Fruit fly (Drosophila melanogaster): ENCODE data around the gene CG17110.

CG17110 gene

DNA sequence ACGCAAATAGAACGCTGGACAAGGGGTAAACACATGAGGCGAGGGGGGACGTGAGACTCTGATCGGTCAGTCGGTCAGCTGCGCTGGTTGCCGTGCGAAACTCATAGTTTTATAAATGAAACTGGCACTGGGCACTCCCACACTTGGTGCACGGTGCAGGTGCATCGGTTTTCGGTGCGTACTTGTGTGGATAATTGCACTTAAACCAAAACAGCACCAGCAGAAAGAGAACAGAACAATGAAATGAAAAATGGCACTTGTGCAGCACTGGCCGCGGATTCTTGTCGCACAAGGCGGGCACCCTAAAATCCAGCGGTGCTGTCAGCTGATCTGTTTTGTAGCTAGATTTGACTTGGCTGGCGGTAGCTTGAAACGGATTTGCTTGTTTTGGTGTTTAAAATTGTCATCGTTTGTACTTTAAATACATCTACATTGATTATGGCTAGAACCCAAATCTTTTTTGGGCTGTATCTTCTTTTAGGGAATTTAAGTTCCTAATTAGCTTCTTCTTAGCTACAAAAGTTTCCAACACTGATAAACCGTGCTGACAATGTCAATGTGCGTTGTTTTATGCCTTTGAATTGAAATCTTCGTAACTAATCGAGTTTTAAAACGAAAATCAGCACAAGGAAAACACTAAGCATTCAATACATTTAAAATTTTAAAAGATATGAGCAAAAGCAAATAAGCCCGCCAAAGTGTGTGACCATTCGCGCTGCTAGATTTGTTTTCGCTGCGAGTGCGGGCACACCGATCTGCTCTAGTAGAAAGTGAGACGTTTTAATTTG lies 26.4 kb downstream of the CG17110 start, which contains the start of the genes Rassf and CenB1A (continued):
- TF ChIP-seq CG5245 (GFP tag; optimal IDR thresholded peaks at IDR 0.05) (no peak), CG7745 (tag; optimal IDR thresholded peaks at IDR 0.05) (no peak), crp (GFP tag; optimal IDR thresholded peaks at IDR 0.05) (peak in 1 of 2 experiments; percentile 74), pan (optimal IDR thresholded peaks at IDR 0.05) (no peak), pan (GFP tag; optimal IDR thresholded peaks at IDR 0.05 in 1 of 2, IDR thresholded peaks at IDR 0.05 in 1 of 2) (peak in 1 of 2 experiments; percentile 30), nerfin-2 (GFP tag; IDR thresholded peaks at IDR 0.05; ENCODE audit: partially characterized antibody) (no peak), Adf1 (GFP tag; IDR thresholded peaks at IDR 0.05) (peak; percentile 34; the same call in 1 of the 2 replicates), danr (GFP tag; IDR thresholded peaks at IDR 0.05) (no peak), CG11560 (tag; IDR thresholded peaks at IDR 0.05) (no peak), CG17385 (GFP tag; optimal IDR thresholded peaks at IDR 0.05) (peak; percentile 64), twi (tag; optimal IDR thresholded peaks at IDR 0.05) (no peak), pb (GFP tag; optimal IDR thresholded peaks at IDR 0.05) (peak; percentile 40), gcm2 (GFP tag; optimal IDR thresholded peaks at IDR 0.05) (no peak), CG4854 (GFP tag; optimal IDR thresholded peaks at IDR 0.05) (no peak), CG3847 (GFP tag; IDR thresholded peaks at IDR 0.05) (peak; percentile 77), ems (GFP tag; optimal IDR thresholded peaks at IDR 0.05) (no peak), CG8944 (GFP tag; optimal IDR thresholded peaks at IDR 0.05) (peak; percentile 52), CG11696 (GFP tag; IDR thresholded peaks at IDR 0.05) (no peak), CG17829 (tag; optimal IDR thresholded peaks at IDR 0.05) (peak; percentile 6), CG10654 (GFP tag; optimal IDR thresholded peaks at IDR 0.05) (peak; percentile 16), Bteb2 (GFP tag; optimal IDR thresholded peaks at IDR 0.05) (no peak), dpn (GFP tag; optimal IDR thresholded peaks at IDR 0.05) (peak; percentile 53 to 54), dysf (GFP tag; IDR thresholded peaks at IDR 0.05) (peak; percentile 41; the same call in 1 of the 3 replicates), dmrt11E (tag; optimal IDR thresholded peaks at IDR 0.05) (peak; percentile 35), Vsx1 (GFP tag; optimal IDR thresholded peaks at IDR 0.05) (no peak), CG30431 (GFP tag; optimal IDR thresholded peaks at IDR 0.05) (no peak), so (GFP tag; IDR thresholded peaks at IDR 0.05) (no peak), trem (tag; optimal IDR thresholded peaks at IDR 0.05) (peak; percentile 21), toy (GFP tag; IDR thresholded peaks at IDR 0.05) (no peak), az2 (GFP tag; optimal IDR thresholded peaks at IDR 0.05) (peak; percentile 18), wek (GFP tag; optimal IDR thresholded peaks at IDR 0.05) (no peak), CG6175 (GFP tag; IDR thresholded peaks at IDR 0.05) (no peak), gce (GFP tag; IDR thresholded peaks at IDR 0.05) (no peak), CG6791 (GFP tag; IDR thresholded peaks at IDR 0.05; ENCODE audit: partially characterized antibody) (no peak), CG4282 (GFP tag; optimal IDR thresholded peaks at IDR 0.05) (peak; percentile 23), Hey (tag; optimal IDR thresholded peaks at IDR 0.05) (no peak), croc (GFP tag; conservative IDR thresholded peaks at IDR 0.05) (no peak), Pdp1 (GFP tag; optimal IDR thresholded peaks at IDR 0.05) (peak; percentile 31 to 35), CG3726 (GFP tag; IDR thresholded peaks at IDR 0.05) (no peak), CG13775 (GFP tag; optimal IDR thresholded peaks at IDR 0.05) (peak; percentile 54), ssp (GFP tag; IDR thresholded peaks at IDR 0.05) (0 out of 2 replicates have a peak, but pooled peaks have one; percentile 31), pzg (GFP tag; optimal IDR thresholded peaks at IDR 0.05) (peak; percentile 50), sc (optimal IDR thresholded peaks at IDR 0.05) (no peak), sc (GFP tag; optimal IDR thresholded peaks at IDR 0.05) (no peak), CG14710 (tag; optimal IDR thresholded peaks at IDR 0.05) (peak; percentile 60), lmd (GFP tag; IDR thresholded peaks at IDR 0.05) (peak; percentile 64), bigmax (GFP tag; optimal IDR thresholded peaks at IDR 0.05) (no peak), CG33557 (GFP tag; optimal IDR thresholded peaks at IDR 0.05) (peak; percentile 11), luna (GFP tag; optimal IDR thresholded peaks at IDR 0.05) (no peak), insv (GFP tag; optimal IDR thresholded peaks at IDR 0.05) (no peak)

All from whole organism, embryonic.